Fruit fly (Drosophila melanogaster) whole organism, wandering third instar larva: Measurements from ENCODE around the gene RpS20.

Experiments
- CG32264 ChIP-seq: fragments of 200-800 bp; sonication (Bioruptor generic); optimal IDR thresholded peaks from 2 replicates; lab custom pipeline; 2016; ENCODE audit warnings: missing biosample characterization, missing genetic modification characterization
- Dfd ChIP-seq: fragments of >200 bp; optimal IDR thresholded peaks from 2 replicates; lab custom pipeline; 2017; ENCODE audit warnings: missing biosample characterization, missing genetic modification characterization
- Dif ChIP-seq: fragments of 200-275, 200-300 bp; sonication (Bioruptor generic); optimal IDR thresholded peaks from 2 replicates; lab custom pipeline; 2018; ENCODE audit warnings: missing biosample characterization, missing genetic modification characterization; ENCODE audit not compliant: partially characterized antibody
- Hr78 ChIP-seq: fragments of >200 bp; optimal IDR thresholded peaks from 2 replicates; lab custom pipeline; 2017; ENCODE audit warnings: missing biosample characterization, missing genetic modification characterization
- Hr83 ChIP-seq: fragments of 200-300 bp; sonication (Bioruptor generic); optimal IDR thresholded peaks from 2 replicates; lab custom pipeline; 2016; ENCODE audit warnings: missing biosample characterization, mild to moderate bottlenecking, missing genetic modification characterization, moderate library complexity; ENCODE audit not compliant: poor library complexity, severe bottlenecking
- OdsH ChIP-seq: fragments of 200-800 bp; sonication (Bioruptor generic); optimal IDR thresholded peaks from 2 replicates; lab custom pipeline; 2016; ENCODE audit warnings: missing biosample characterization, mild to moderate bottlenecking, missing genetic modification characterization
- Rel ChIP-seq, 2 experiments: fragments of 200-800 bp; sonication (Bioruptor generic) in 1 of 2; optimal IDR thresholded peaks; 2 replicates in 1 of 2; 3 replicates in 1 of 2; lab custom pipeline; 2016 to 2019; ENCODE audit warnings: mild to moderate bottlenecking in 2 of 2, missing biosample characterization in 2 of 2, missing genetic modification characterization in 2 of 2, moderate library complexity in 1 of 2
- ey ChIP-seq: fragments of 200-800 bp; sonication (Bioruptor generic); optimal IDR thresholded peaks from 2 replicates; lab custom pipeline; 2016; ENCODE audit warnings: missing biosample characterization, missing genetic modification characterization
- fru ChIP-seq: fragments of 200-800 bp; sonication (Bioruptor generic); optimal IDR thresholded peaks from 3 replicates; lab custom pipeline; 2016; ENCODE audit warnings: missing biosample characterization, mild to moderate bottlenecking, missing genetic modification characterization
- pan ChIP-seq: fragments of >200 bp; optimal IDR thresholded peaks from 2 replicates; lab custom pipeline; 2017
- psq ChIP-seq: fragments of 200-800 bp; sonication (Bioruptor generic); optimal IDR thresholded peaks from 3 replicates; lab custom pipeline; 2017; ENCODE audit warnings: missing biosample characterization, mild to moderate bottlenecking, missing genetic modification characterization, moderate library complexity
- usp ChIP-seq: fragments of >200 bp; optimal IDR thresholded peaks from 2 replicates; lab custom pipeline; 2017; ENCODE audit warnings: missing biosample characterization, missing genetic modification characterization

dm6 chr3R:20774125-20774524 is 47.9 kb upstream of the RpS20 start:
- TF ChIP-seq psq (GFP tag; lab: Kevin White, UChicago), result no peak
- no peak for TF ChIP-seq CG32264
- TF ChIP-seq Dif, result no peak
- TF ChIP-seq OdsH (GFP tag; lab: Kevin White, UChicago), result no peak
- no peak for TF ChIP-seq pan (lab: Kevin White, UChicago)
- TF ChIP-seq Rel (GFP tag; optimal IDR thresholded peaks at IDR 0.05; lab: Kevin White, UChicago), result no peak
- TF ChIP-seq Rel (tag; optimal IDR thresholded peaks at IDR 0.05; lab: Kevin White, UChicago), result no peak
- TF ChIP-seq usp, result no peak
- TF ChIP-seq Dfd, result no peak
- TF ChIP-seq fru (GFP tag; lab: Kevin White, UChicago), result no peak
- no peak for TF ChIP-seq Hr83 (GFP tag; lab: Kevin White, UChicago)
- no peak for TF ChIP-seq ey (GFP tag; lab: Kevin White, UChicago)
- no peak for TF ChIP-seq Hr78 (GFP tag; lab: Kevin White, UChicago)
